Worm (Caenorhabditis elegans) whole organism, L3 larva: ENCODE measurements around the gene gly-8.

Experiments
- aly-2 ChIP-seq: fragments of 150-350 bp; optimal IDR thresholded peaks from 2 replicates; lab custom pipeline; 2014; ENCODE audit warnings: missing biosample characterization, missing genetic modification characterization
- mdl-1 ChIP-seq: fragments of 150-350 bp; optimal IDR thresholded peaks from 2 replicates; lab custom pipeline; 2014; ENCODE audit warnings: missing biosample characterization, missing genetic modification characterization
- pha-4 ChIP-seq: fragments of 150-350 bp; optimal IDR thresholded peaks from 2 replicates; lab custom pipeline; 2014; ENCODE audit warnings: missing biosample characterization, missing genetic modification reagents, missing genetic modification characterization
- snpc-4 ChIP-seq: fragments of 150-350 bp; optimal IDR thresholded peaks from 2 replicates; lab custom pipeline; 2014; ENCODE audit warnings: missing biosample characterization, missing genetic modification characterization

DNA sequence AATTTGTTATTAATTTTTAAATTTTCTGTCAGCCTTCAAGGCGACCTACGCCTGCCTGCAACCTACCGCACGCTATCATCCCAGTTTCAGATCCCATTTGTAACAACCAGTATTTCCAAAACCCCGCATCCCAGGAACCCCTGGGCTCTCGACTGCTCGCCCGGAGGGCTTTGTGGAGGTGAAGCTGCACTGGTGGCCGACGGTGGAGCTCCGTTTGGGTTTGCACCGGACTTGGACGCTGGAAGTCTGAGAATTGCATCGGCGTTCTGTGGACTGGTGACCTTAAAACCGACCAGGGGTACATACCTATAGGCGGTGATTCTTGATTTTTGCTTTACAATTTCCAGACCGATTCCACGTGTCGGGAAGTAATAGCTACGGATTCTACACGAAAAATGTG is 26.4 kb downstream of the gly-8 start:
- TF ChIP-seq aly-2 (tag; lab: Kevin White, UChicago) (no peak), snpc-4 (no peak), mdl-1 (tag; lab: Kevin White, UChicago) (no peak), pha-4 (no peak)
